Worm (Caenorhabditis elegans) whole organism, L4 larva: ENCODE data around the gene T08G2.2.

ENCODE experiments used
- F26F4.8 ChIP-seq: fragments of 200-800 bp; sonication (Bioruptor generic); conservative IDR thresholded peaks from 2 replicates; pipeline ENCODE4 v1.3.6; 2022; ENCODE audit warnings: missing genetic modification characterization, missing compliant biosample characterization
- R02D3.7 ChIP-seq: fragments of 150-350 bp; sonication (generic microtip); optimal IDR thresholded peaks from 3 replicates; lab custom pipeline; 2014; ENCODE audit warnings: missing biosample characterization, missing genetic modification characterization
- ZK546.5 ChIP-seq, 2 experiments: sonication (generic microtip); optimal IDR thresholded peaks; 2 replicates each; lab custom pipeline; 2017; ENCODE audit warnings: missing biosample characterization in 2 of 2, missing genetic modification characterization in 2 of 2
- aha-1 ChIP-seq: fragments of 150-350 bp; peaks from one replicate; lab custom pipeline; 2014; ENCODE audit warnings: missing biosample characterization, missing genetic modification characterization
- ceh-20 ChIP-seq: fragments of 200-800 bp; sonication (Bioruptor generic); IDR thresholded peaks from 2 replicates; pipeline ENCODE4 v1.3.6; 2022; ENCODE audit warnings: missing genetic modification reagents, missing genetic modification characterization, missing compliant biosample characterization
- ctbp-1 ChIP-seq: fragments of 200-800 bp; sonication (Bioruptor generic); IDR thresholded peaks from 2 replicates; pipeline ENCODE4 v1.3.6; 2022; ENCODE audit warnings: missing genetic modification reagents, missing genetic modification characterization, missing compliant biosample characterization
- daf-12 ChIP-seq: fragments of 150-350 bp; optimal IDR thresholded peaks from 2 replicates; lab custom pipeline; 2014; ENCODE audit warnings: missing biosample characterization, missing genetic modification reagents, missing genetic modification characterization
- daf-16 ChIP-seq, 3 experiments: sonication (generic microtip); optimal IDR thresholded peaks; 2 replicates each; lab custom pipeline; 2016 to 2017; ENCODE audit warnings: missing genetic modification characterization in 3 of 3, missing genetic modification reagents in 3 of 3, mild to moderate bottlenecking in 2 of 3, missing compliant biosample characterization in 2 of 3, missing biosample characterization in 1 of 3, moderate library complexity in 1 of 3
- dmd-6 ChIP-seq: fragments of 200-800 bp; sonication (Bioruptor generic); IDR thresholded peaks from 2 replicates; pipeline ENCODE4 v1.3.6; 2022; ENCODE audit warnings: missing genetic modification reagents, missing genetic modification characterization, missing compliant biosample characterization
- dve-1 ChIP-seq: sonication (generic microtip); optimal IDR thresholded peaks from 2 replicates; lab custom pipeline; 2017; ENCODE audit warnings: antibody characterized with exemption, mild to moderate bottlenecking, missing genetic modification characterization, missing compliant biosample characterization; ENCODE audit not compliant: insufficient read depth
- fkh-10 ChIP-seq: fragments of 150-350 bp; optimal IDR thresholded peaks from 2 replicates; lab custom pipeline; 2014; ENCODE audit warnings: missing biosample characterization, missing genetic modification reagents, missing genetic modification characterization
- hif-1 ChIP-seq, 2 experiments: sonication (generic microtip); optimal IDR thresholded peaks; 2 replicates each; lab custom pipeline; 2016 to 2017; ENCODE audit warnings: missing compliant biosample characterization in 2 of 2, missing genetic modification characterization in 2 of 2, missing genetic modification reagents in 2 of 2, missing genotype in 2 of 2, mild to moderate bottlenecking in 1 of 2
- hlh-11 ChIP-seq: fragments of 200-800 bp; sonication (Bioruptor generic); optimal IDR thresholded peaks from 2 replicates; lab custom pipeline; 2018; ENCODE audit warnings: mild to moderate bottlenecking, missing genetic modification characterization, missing compliant biosample characterization
- hlh-30 ChIP-seq: sonication (generic microtip); optimal IDR thresholded peaks from 2 replicates; lab custom pipeline; 2017; ENCODE audit warnings: antibody characterized with exemption, mild to moderate bottlenecking, missing genetic modification characterization, missing compliant biosample characterization; ENCODE audit not compliant: insufficient read depth
- hmg-1.1 ChIP-seq: fragments of 200-800 bp; sonication (Bioruptor generic); IDR thresholded peaks from 2 replicates; pipeline ENCODE4 v1.3.6; 2022; ENCODE audit warnings: missing genetic modification reagents, missing genetic modification characterization, missing compliant biosample characterization
- jun-1 ChIP-seq: fragments of 150-350 bp; optimal IDR thresholded peaks from 2 replicates; lab custom pipeline; 2014; ENCODE audit warnings: missing biosample characterization, missing genetic modification reagents, missing genetic modification characterization
- lsy-2 ChIP-seq, 2 experiments: fragments of 150-350 bp in 1 of 2; sonication (generic microtip) in 1 of 2; optimal IDR thresholded peaks; 2 replicates each; lab custom pipeline; 2014 to 2017; ENCODE audit warnings: missing biosample characterization in 2 of 2, missing genetic modification characterization in 2 of 2
- mdl-1 ChIP-seq, 2 experiments: fragments of 150-350 bp in 1 of 2; sonication (generic microtip) in 1 of 2; optimal IDR thresholded peaks; 2 replicates each; lab custom pipeline; 2014 to 2017; ENCODE audit warnings: missing biosample characterization in 2 of 2, missing genetic modification characterization in 2 of 2
- mep-1 ChIP-seq: fragments of 150-350 bp; sonication (generic microtip); optimal IDR thresholded peaks from 3 replicates; lab custom pipeline; 2014; ENCODE audit warnings: missing biosample characterization, missing genetic modification characterization
- mes-2 ChIP-seq: sonication (generic microtip); optimal IDR thresholded peaks from 2 replicates; lab custom pipeline; 2016; ENCODE audit warnings: missing genotype, mild to moderate bottlenecking, missing genetic modification characterization, missing compliant biosample characterization; ENCODE audit not compliant: poor library complexity, severe bottlenecking
- mxl-3 ChIP-seq: fragments of 200-800 bp; sonication (Bioruptor generic); optimal IDR thresholded peaks from 2 replicates; lab custom pipeline; 2018; ENCODE audit warnings: mild to moderate bottlenecking, missing genetic modification characterization, missing compliant biosample characterization
- nhr-102 ChIP-seq: sonication (generic microtip); optimal IDR thresholded peaks from 2 replicates; lab custom pipeline; 2016; ENCODE audit warnings: mild to moderate bottlenecking, missing genetic modification characterization, moderate library complexity, missing compliant biosample characterization
- nhr-11 ChIP-seq: fragments of 150-350 bp; optimal IDR thresholded peaks from 2 replicates; lab custom pipeline; 2014; ENCODE audit warnings: missing biosample characterization, missing genetic modification characterization
- nhr-237 ChIP-seq: sonication (generic microtip); optimal IDR thresholded peaks from 2 replicates; lab custom pipeline; 2017; ENCODE audit warnings: missing biosample characterization, missing genetic modification characterization
- nhr-25 ChIP-seq: sonication (generic microtip); optimal IDR thresholded peaks from 2 replicates; lab custom pipeline; 2017; ENCODE audit warnings: missing genetic modification characterization, mild to moderate bottlenecking, missing compliant biosample characterization, antibody characterized with exemption, moderate library complexity, borderline replicate concordance; ENCODE audit not compliant: insufficient read depth
- nhr-28 ChIP-seq: fragments of 150-350 bp; optimal IDR thresholded peaks from 2 replicates; lab custom pipeline; 2014; ENCODE audit warnings: missing biosample characterization, missing genetic modification characterization
- nhr-41 ChIP-seq: fragments of 200-800 bp; sonication (Bioruptor generic); IDR thresholded peaks from 2 replicates; pipeline ENCODE4 v1.3.6; 2022; ENCODE audit warnings: missing genetic modification reagents, missing genetic modification characterization, missing compliant biosample characterization
- nhr-48 ChIP-seq: sonication (generic microtip); optimal IDR thresholded peaks from 2 replicates; lab custom pipeline; 2016; ENCODE audit warnings: mild to moderate bottlenecking, missing genetic modification characterization, missing compliant biosample characterization
- nhr-6 ChIP-seq: fragments of 150-350 bp; optimal IDR thresholded peaks from 2 replicates; lab custom pipeline; 2014; ENCODE audit warnings: missing biosample characterization, missing genetic modification characterization
- pha-4 ChIP-seq, 2 experiments: fragments of 150-350 bp in 1 of 2; fragments of 200-800 bp in 1 of 2; sonication (Bioruptor generic) in 1 of 2; IDR thresholded peaks in 1 of 2; optimal IDR thresholded peaks in 1 of 2; 2 replicates each; pipeline versions ENCODE4 v1.3.6 to Lab custom; 2014 to 2022; ENCODE audit warnings: missing genetic modification characterization in 2 of 2, missing genetic modification reagents in 2 of 2, missing biosample characterization in 1 of 2, missing compliant biosample characterization in 1 of 2
- php-3 ChIP-seq: fragments of 200-800 bp; sonication (Bioruptor generic); IDR thresholded peaks from 2 replicates; pipeline ENCODE4 v1.3.6; 2022; ENCODE audit warnings: missing genetic modification reagents, missing genetic modification characterization, missing compliant biosample characterization
- rbr-2 ChIP-seq: sonication (generic microtip); optimal IDR thresholded peaks from 2 replicates; lab custom pipeline; 2016; ENCODE audit warnings: missing genotype, missing genetic modification characterization, missing compliant biosample characterization
- set-16 ChIP-seq: fragments of 200-800 bp; sonication (Bioruptor generic); IDR thresholded peaks from 2 replicates; pipeline ENCODE4 v1.3.6; 2022; ENCODE audit warnings: missing genetic modification reagents, missing genetic modification characterization, missing compliant biosample characterization
- spr-1 ChIP-seq: sonication (generic microtip); optimal IDR thresholded peaks from 2 replicates; lab custom pipeline; 2016; ENCODE audit warnings: mild to moderate bottlenecking, missing genetic modification characterization, missing compliant biosample characterization
- spr-3 ChIP-seq: fragments of 200-800 bp; sonication (Bioruptor generic); optimal IDR thresholded peaks from 2 replicates; lab custom pipeline; 2018; ENCODE audit warnings: mild to moderate bottlenecking, missing genetic modification characterization, missing compliant biosample characterization
- unc-130 ChIP-seq: sonication (generic microtip); optimal IDR thresholded peaks from 2 replicates; lab custom pipeline; 2016; ENCODE audit warnings: missing genetic modification reagents, missing genetic modification characterization, missing compliant biosample characterization
- unc-39 ChIP-seq: sonication (generic microtip); optimal IDR thresholded peaks from 2 replicates; lab custom pipeline; 2017; ENCODE audit warnings: missing biosample characterization, missing genetic modification characterization
- unc-62 ChIP-seq, 3 experiments: fragments of 150-350 bp in 1 of 3; sonication (generic microtip); optimal IDR thresholded peaks in 2 of 3; peaks in 1 of 3; 1 replicate in 1 of 3; 2 replicates in 2 of 3; lab custom pipeline; 2014 to 2017; ENCODE audit warnings: missing biosample characterization in 3 of 3, missing genetic modification characterization in 3 of 3, missing genetic modification reagents in 3 of 3, missing genotype in 1 of 3
- vab-7 ChIP-seq: fragments of 200-800 bp; sonication (Bioruptor generic); IDR thresholded peaks from 2 replicates; pipeline ENCODE4 v1.3.6; 2022; ENCODE audit warnings: missing genetic modification reagents, missing genetic modification characterization, missing compliant biosample characterization
- zip-11 ChIP-seq: fragments of 200-800 bp; sonication (Bioruptor generic); IDR thresholded peaks from 2 replicates; pipeline ENCODE4 v1.3.6; 2022; ENCODE audit warnings: missing genetic modification characterization, missing compliant biosample characterization
- zip-2 ChIP-seq: fragments of 150-350 bp; optimal IDR thresholded peaks from 2 replicates; lab custom pipeline; 2014; ENCODE audit warnings: missing biosample characterization, missing genetic modification characterization

Gene T08G2.2

ce11 chrX:17185696-17186430 is 23.3 kb downstream of the T08G2.2 start, which contains the start of gene sid-3 (continued):
- TF ChIP-seq nhr-102 (tag; lab: Kevin White, UChicago) (no peak), spr-1 (no peak), set-16 (GFP tag; lab: Robert Waterston, UW) (no peak), dmd-6 (GFP tag; lab: Robert Waterston, UW) (peak; percentile 80), jun-1 (tag; lab: Kevin White, UChicago) (no peak), spr-3 (GFP tag; lab: Kevin White, UChicago) (no peak), nhr-237 (tag; lab: Kevin White, UChicago) (no peak), daf-16 (GFP tag; optimal IDR thresholded peaks at IDR 0.05; lab: Kevin White, UChicago) (no peak), daf-16 (tag; optimal IDR thresholded peaks at IDR 0.05; lab: Kevin White, UChicago) (peak; percentile 51), php-3 (no peak), aha-1 (tag; lab: Kevin White, UChicago) (peak; percentile 96), nhr-28 (tag; lab: Kevin White, UChicago) (peak; percentile 53), dve-1 (tag; lab: Kevin White, UChicago) (peak; percentile 33), mxl-3 (GFP tag; lab: Kevin White, UChicago) (peak; percentile 23), unc-39 (no peak)

- no peak for TF ChIP-seq pha-4 (GFP tag; IDR thresholded peaks at IDR 0.05; lab: Robert Waterston, UW)
- TF ChIP-seq pha-4 (tag; optimal IDR thresholded peaks at IDR 0.05; lab: Kevin White, UChicago), result peak; percentile 59
- TF ChIP-seq ctbp-1 (GFP tag; lab: Robert Waterston, UW), result 0 out of 2 replicates have a peak, but pooled peaks have one; percentile 30
- TF ChIP-seq hlh-30 (tag; lab: Kevin White, UChicago), result peak; percentile 81
- TF ChIP-seq unc-130 (GFP tag; lab: Kevin White, UChicago), result no peak
- peak; percentile 27; the same call in 1 of the 2 replicates for TF ChIP-seq dmd-6 (GFP tag; lab: Robert Waterston, UW)
- TF ChIP-seq hmg-1.1 (GFP tag; lab: Robert Waterston, UW), result peak; percentile 91
- peak; percentile 78 for TF ChIP-seq hlh-11 (tag; lab: Kevin White, UChicago)
- peak; percentile 25 for TF ChIP-seq dve-1 (tag; lab: Kevin White, UChicago)
- peak; percentile 30 for TF ChIP-seq nhr-102 (tag; lab: Kevin White, UChicago)
- TF ChIP-seq vab-7 (GFP tag; lab: Robert Waterston, UW), result no peak
- TF ChIP-seq nhr-41, result no peak
- TF ChIP-seq R02D3.7 (tag; lab: Kevin White, UChicago), result no peak
- peak; percentile 41 for TF ChIP-seq nhr-25
- peak; percentile 98 for TF ChIP-seq mdl-1 (tag; optimal IDR thresholded peaks at IDR 0.05; lab: Kevin White, UChicago)
- peak; percentile 12 for TF ChIP-seq nhr-6
- TF ChIP-seq fkh-10 (GFP tag; lab: Kevin White, UChicago), result peak; percentile 58
- TF ChIP-seq hif-1 (tag; optimal IDR thresholded peaks at IDR 0.05; lab: Kevin White, UChicago), result peak in 1 of 2 experiments; percentile 30
- TF ChIP-seq mxl-3 (GFP tag; lab: Kevin White, UChicago), result peak; percentile 90
- TF ChIP-seq mep-1, result peak; percentile 75
- peak; percentile 50 to 66 for TF ChIP-seq lsy-2 (tag; optimal IDR thresholded peaks at IDR 0.05; lab: Kevin White, UChicago)
- no peak for TF ChIP-seq ZK546.5 (tag; optimal IDR thresholded peaks at IDR 0.05; lab: Kevin White, UChicago)
- peak; percentile 12 for TF ChIP-seq jun-1 (tag; lab: Kevin White, UChicago)
- no peak for TF ChIP-seq spr-3 (GFP tag; lab: Kevin White, UChicago)
- TF ChIP-seq daf-16 (GFP tag; optimal IDR thresholded peaks at IDR 0.05; lab: Kevin White, UChicago), result peak in 1 of 2 experiments; percentile 6
- TF ChIP-seq daf-16 (tag; optimal IDR thresholded peaks at IDR 0.05; lab: Kevin White, UChicago), result peak; percentile 56
- TF ChIP-seq daf-12 (tag; lab: Kevin White, UChicago), result no peak
- peak; percentile 51; the same call in 1 of the 2 replicates for TF ChIP-seq ceh-20 (GFP tag; lab: Robert Waterston, UW)
- TF ChIP-seq unc-62 (GFP tag; optimal IDR thresholded peaks at IDR 0.05 in 1 of 2; lab: Kevin White, UChicago), result peak in 1 of 2 experiments; percentile 86
- no peak for TF ChIP-seq unc-62 (tag; optimal IDR thresholded peaks at IDR 0.05; lab: Kevin White, UChicago)
- TF ChIP-seq mes-2, result peak; percentile 76
- TF ChIP-seq nhr-11, result peak; percentile 54
- no peak for TF ChIP-seq zip-11 (GFP tag; lab: Robert Waterston, UW)
- peak; percentile 34 for TF ChIP-seq zip-2
- TF ChIP-seq F26F4.8, result no peak
- peak; percentile 94 for TF ChIP-seq nhr-28 (tag; lab: Kevin White, UChicago)
- TF ChIP-seq rbr-2 (tag; lab: Kevin White, UChicago), result peak; percentile 75
- peak; percentile 51 for TF ChIP-seq nhr-48 (tag; lab: Kevin White, UChicago)
Measured at ce11 chrX:17184363-17184762, 24.8 kb downstream of the T08G2.2 start.
